Fruit fly (Drosophila melanogaster): ENCODE measurements around the gene btl.

The btl gene

DNA sequence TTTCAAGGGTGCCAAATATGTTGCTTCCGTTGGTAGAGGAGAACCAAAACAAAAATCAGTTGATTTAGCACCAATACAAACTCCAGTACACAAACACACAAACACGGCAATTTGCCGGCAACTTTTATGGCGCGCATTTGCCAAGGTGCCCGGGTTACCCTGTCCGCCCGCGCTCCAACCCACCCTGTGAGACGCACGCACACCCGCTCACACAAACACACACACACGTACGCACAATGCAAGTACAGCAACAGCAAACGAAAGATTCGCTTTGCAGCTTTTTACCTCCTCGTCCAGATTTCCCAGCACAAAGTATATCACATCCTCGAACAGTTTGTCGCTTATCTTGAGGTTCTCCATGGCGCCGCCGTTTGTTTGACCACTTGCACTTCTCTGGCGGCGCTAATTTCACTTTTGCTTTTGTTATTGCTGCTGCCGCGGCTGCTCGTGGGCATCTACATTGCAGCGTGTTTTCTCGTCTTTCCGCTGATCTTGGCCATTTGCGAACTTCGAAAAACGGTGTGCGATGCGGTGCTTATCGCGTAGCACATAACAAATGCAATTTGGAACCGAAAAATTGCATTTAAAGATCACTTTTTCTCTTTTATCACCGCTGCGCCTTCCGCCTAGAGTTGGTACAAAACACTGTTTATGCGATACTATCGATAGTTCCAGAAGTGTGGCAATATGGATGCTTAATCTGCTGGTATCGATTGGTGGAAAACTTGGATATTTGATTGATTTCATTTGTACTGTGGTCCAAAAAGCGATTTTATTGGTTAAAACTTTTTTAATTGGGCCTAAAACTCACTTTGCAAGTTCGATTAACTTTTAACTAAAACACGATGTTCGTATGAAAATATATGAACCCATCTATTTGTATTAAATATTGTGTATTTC is 46.8 kb upstream of the btl start, which contains the start of gene Ptip (continued):
- TF ChIP-seq vfl (GFP tag; optimal IDR thresholded peaks at IDR 0.05) (no peak), CG1647 (GFP tag; optimal IDR thresholded peaks at IDR 0.05) (peak; percentile 4), CG15479 (GFP tag; optimal IDR thresholded peaks at IDR 0.05) (no peak), NFAT (GFP tag; IDR thresholded peaks at IDR 0.05) (peak; percentile 66), gcm (GFP tag; optimal IDR thresholded peaks at IDR 0.05) (no peak), crc (GFP tag; optimal IDR thresholded peaks at IDR 0.05) (no peak), Fer1 (GFP tag; optimal IDR thresholded peaks at IDR 0.05) (no peak), BtbVII (GFP tag; optimal IDR thresholded peaks at IDR 0.05) (no peak), CG10267 (tag; optimal IDR thresholded peaks at IDR 0.05) (peak; percentile 40), mam (GFP tag; optimal IDR thresholded peaks at IDR 0.05) (peak; percentile 28), bcd (GFP tag; optimal IDR thresholded peaks at IDR 0.05) (peak; percentile 89), cwo (GFP tag; optimal IDR thresholded peaks at IDR 0.05) (no peak), CG17912 (GFP tag; optimal IDR thresholded peaks at IDR 0.05) (peak; percentile 60), Xrp1 (GFP tag; IDR thresholded peaks at IDR 0.05) (peak; percentile 44; the same call in 1 of the 2 replicates), CG17385 (GFP tag; optimal IDR thresholded peaks at IDR 0.05) (peak; percentile 65), pnt (GFP tag; optimal IDR thresholded peaks at IDR 0.05) (no peak), CG4617 (GFP tag; optimal IDR thresholded peaks at IDR 0.05; ENCODE audit: borderline replicate concordance) (peak; percentile 70), CG2120 (GFP tag; optimal IDR thresholded peaks at IDR 0.05) (peak; percentile 39), psq (GFP tag; optimal IDR thresholded peaks at IDR 0.05) (no peak), CG8388 (GFP tag; optimal IDR thresholded peaks at IDR 0.05) (no peak), CG13424 (tag; optimal IDR thresholded peaks at IDR 0.05) (peak; percentile 39), Hand (GFP tag; optimal IDR thresholded peaks at IDR 0.05) (no peak), al (GFP tag; IDR thresholded peaks at IDR 0.05) (no peak), Opbp (GFP tag; IDR thresholded peaks at IDR 0.05; ENCODE audit: partially characterized antibody) (peak; percentile 98), CG31388 (GFP tag; optimal IDR thresholded peaks at IDR 0.05) (no peak), unpg (GFP tag; optimal IDR thresholded peaks at IDR 0.05) (no peak), ewg (GFP tag; optimal IDR thresholded peaks at IDR 0.05) (peak; percentile 40), HLH4C (GFP tag; IDR thresholded peaks at IDR 0.05; ENCODE audit: partially characterized antibody) (peak; percentile 95), Pdp1 (GFP tag; optimal IDR thresholded peaks at IDR 0.05) (peak in 1 of 2 experiments; percentile 2), trh (GFP tag; optimal IDR thresholded peaks at IDR 0.05) (no peak), CG10209 (GFP tag; optimal IDR thresholded peaks at IDR 0.05) (no peak), CG3407 (GFP tag; optimal IDR thresholded peaks at IDR 0.05) (no peak), CG7786 (GFP tag; optimal IDR thresholded peaks at IDR 0.05) (no peak), rib (GFP tag; IDR thresholded peaks at IDR 0.05) (peak; percentile 53), Aef1 (GFP tag; IDR thresholded peaks at IDR 0.05) (no peak), Atf3 (GFP tag; optimal IDR thresholded peaks at IDR 0.05) (no peak), ftz-f1 (GFP tag; optimal IDR thresholded peaks at IDR 0.05) (peak; percentile 13), CG1792 (GFP tag; optimal IDR thresholded peaks at IDR 0.05) (peak; percentile 6), Drgx (GFP tag; IDR thresholded peaks at IDR 0.05) (peak; percentile 38; the same call in 1 of the 2 replicates), Eip74EF (GFP tag; optimal IDR thresholded peaks at IDR 0.05) (no peak), Bteb2 (GFP tag; optimal IDR thresholded peaks at IDR 0.05) (no peak), Nf-YA (GFP tag; IDR thresholded peaks at IDR 0.05) (no peak), CG8290 (GFP tag; optimal IDR thresholded peaks at IDR 0.05) (no peak), CG8290 (tag; optimal IDR thresholded peaks at IDR 0.05) (peak in 1 of 2 experiments; percentile 42), CG11398 (GFP tag; optimal IDR thresholded peaks at IDR 0.05) (peak; percentile 69), onecut (GFP tag; IDR thresholded peaks at IDR 0.05) (peak; percentile 77), CG7963 (GFP tag; IDR thresholded peaks at IDR 0.05; ENCODE audit: partially characterized antibody) (peak; percentile 97), NfI (GFP tag; optimal IDR thresholded peaks at IDR 0.05) (peak; percentile 67), klu (GFP tag; IDR thresholded peaks at IDR 0.05) (no peak)
